Fruit fly (Drosophila melanogaster) whole organism, wandering third instar larva: ENCODE data around the gene ATP7.

Source experiments
- Abd-B ChIP-seq: fragments of >200 bp; optimal IDR thresholded peaks from 2 replicates; lab custom pipeline; 2017; ENCODE audit warnings: missing biosample characterization, missing genetic modification characterization
- CG32264 ChIP-seq: fragments of 200-800 bp; sonication (Bioruptor generic); optimal IDR thresholded peaks from 2 replicates; lab custom pipeline; 2016; ENCODE audit warnings: missing biosample characterization, missing genetic modification characterization
- CG9705 ChIP-seq: fragments of 200-800 bp; sonication (Bioruptor generic); optimal IDR thresholded peaks from 2 replicates; lab custom pipeline; 2018; ENCODE audit warnings: missing biosample characterization, mild to moderate bottlenecking, missing genetic modification characterization
- CrebA ChIP-seq: fragments of 200-800 bp; sonication (Bioruptor generic); optimal IDR thresholded peaks from 2 replicates; lab custom pipeline; 2016; ENCODE audit warnings: missing biosample characterization, mild to moderate bottlenecking, missing genetic modification characterization, borderline replicate concordance
- Dfd ChIP-seq: fragments of >200 bp; optimal IDR thresholded peaks from 2 replicates; lab custom pipeline; 2017; ENCODE audit warnings: missing biosample characterization, missing genetic modification characterization
- Dif ChIP-seq: fragments of 200-275, 200-300 bp; sonication (Bioruptor generic); optimal IDR thresholded peaks from 2 replicates; lab custom pipeline; 2018; ENCODE audit warnings: missing biosample characterization, missing genetic modification characterization; ENCODE audit not compliant: partially characterized antibody
- GATAd ChIP-seq: sonication (Bioruptor generic); optimal IDR thresholded peaks from 2 replicates; lab custom pipeline; 2016; ENCODE audit warnings: missing biosample characterization, missing genetic modification characterization
- HLH106 ChIP-seq: fragments of 200-800 bp; optimal IDR thresholded peaks from 3 replicates; lab custom pipeline; 2019; ENCODE audit warnings: missing biosample characterization, mild to moderate bottlenecking, missing genetic modification characterization, moderate library complexity
- Hnf4 ChIP-seq: fragments of 200-800 bp; sonication (Bioruptor generic); optimal IDR thresholded peaks from 2 replicates; lab custom pipeline; 2016; ENCODE audit warnings: missing biosample characterization, mild to moderate bottlenecking, missing genetic modification characterization
- Hr78 ChIP-seq: fragments of >200 bp; optimal IDR thresholded peaks from 2 replicates; lab custom pipeline; 2017; ENCODE audit warnings: missing biosample characterization, missing genetic modification characterization
- Hr83 ChIP-seq: fragments of 200-300 bp; sonication (Bioruptor generic); optimal IDR thresholded peaks from 2 replicates; lab custom pipeline; 2016; ENCODE audit warnings: missing biosample characterization, mild to moderate bottlenecking, missing genetic modification characterization, moderate library complexity; ENCODE audit not compliant: poor library complexity, severe bottlenecking
- Jra ChIP-seq: sonication (Bioruptor generic); optimal IDR thresholded peaks from 2 replicates; lab custom pipeline; 2016; ENCODE audit warnings: missing biosample characterization, missing genetic modification characterization
- Mio ChIP-seq: sonication (Bioruptor generic); optimal IDR thresholded peaks from 2 replicates; lab custom pipeline; 2016; ENCODE audit warnings: missing biosample characterization, missing genetic modification characterization
- Myc ChIP-seq: fragments of >200 bp; optimal IDR thresholded peaks from 2 replicates; lab custom pipeline; 2017
- N ChIP-seq: fragments of >200 bp; optimal IDR thresholded peaks from 2 replicates; lab custom pipeline; 2018; ENCODE audit warnings: missing biosample characterization, missing external identifiers, missing genetic modification characterization
- OdsH ChIP-seq: fragments of 200-800 bp; sonication (Bioruptor generic); optimal IDR thresholded peaks from 2 replicates; lab custom pipeline; 2016; ENCODE audit warnings: missing biosample characterization, mild to moderate bottlenecking, missing genetic modification characterization
- Rel ChIP-seq, 2 experiments: fragments of 200-800 bp; sonication (Bioruptor generic) in 1 of 2; optimal IDR thresholded peaks; 2 replicates in 1 of 2; 3 replicates in 1 of 2; lab custom pipeline; 2016 to 2019; ENCODE audit warnings: mild to moderate bottlenecking in 2 of 2, missing biosample characterization in 2 of 2, missing genetic modification characterization in 2 of 2, moderate library complexity in 1 of 2
- Sp1 ChIP-seq: fragments of 200-800 bp; sonication (Bioruptor generic); optimal IDR thresholded peaks from 3 replicates; lab custom pipeline; 2019; ENCODE audit warnings: missing biosample characterization, mild to moderate bottlenecking, missing genetic modification characterization, moderate library complexity
- Vsx2 ChIP-seq: fragments of 200-300, 225-300 bp; sonication (Bioruptor generic); optimal IDR thresholded peaks from 2 replicates; lab custom pipeline; 2018; ENCODE audit warnings: missing biosample characterization, missing genetic modification characterization; ENCODE audit not compliant: partially characterized antibody
- br ChIP-seq: fragments of 200-800 bp; sonication (Bioruptor generic); optimal IDR thresholded peaks from 2 replicates; lab custom pipeline; 2016; ENCODE audit warnings: missing biosample characterization, missing genetic modification characterization
- brk ChIP-seq: fragments of 200-800 bp; sonication (Bioruptor generic); optimal IDR thresholded peaks from 2 replicates; lab custom pipeline; 2016; ENCODE audit warnings: missing biosample characterization, mild to moderate bottlenecking, missing genetic modification characterization
- dl ChIP-seq, 2 experiments: fragments of 175-275, 200-275 bp in 1 of 2; fragments of 200-275 bp in 1 of 2; sonication (Bioruptor generic); optimal IDR thresholded peaks; lab custom pipeline; 2018; ENCODE audit warnings: mild to moderate bottlenecking in 2 of 2, missing biosample characterization in 2 of 2, missing genetic modification characterization in 2 of 2, moderate library complexity in 2 of 2; ENCODE audit not compliant: partially characterized antibody in 2 of 2, insufficient read depth in 1 of 2
- dmrt93B ChIP-seq: fragments of 200-800 bp; sonication (Bioruptor generic); optimal IDR thresholded peaks from 2 replicates; lab custom pipeline; 2018; ENCODE audit warnings: missing biosample characterization, mild to moderate bottlenecking, missing genetic modification characterization
- dsf ChIP-seq: sonication (Bioruptor generic); optimal IDR thresholded peaks from 2 replicates; lab custom pipeline; 2016; ENCODE audit warnings: missing biosample characterization, missing genetic modification characterization, borderline replicate concordance
- ey ChIP-seq: fragments of 200-800 bp; sonication (Bioruptor generic); optimal IDR thresholded peaks from 2 replicates; lab custom pipeline; 2016; ENCODE audit warnings: missing biosample characterization, missing genetic modification characterization
- foxo ChIP-seq, 2 experiments: fragments of 200-800 bp; sonication (Bioruptor generic); optimal IDR thresholded peaks; 2 replicates in 1 of 2; 3 replicates in 1 of 2; lab custom pipeline; 2016 to 2017; ENCODE audit warnings: missing biosample characterization in 2 of 2, missing genetic modification characterization in 2 of 2
- fru ChIP-seq: fragments of 200-800 bp; sonication (Bioruptor generic); optimal IDR thresholded peaks from 3 replicates; lab custom pipeline; 2016; ENCODE audit warnings: missing biosample characterization, mild to moderate bottlenecking, missing genetic modification characterization
- h ChIP-seq: fragments of 200-800 bp; sonication (Bioruptor generic); optimal IDR thresholded peaks from 3 replicates; lab custom pipeline; 2016; ENCODE audit warnings: missing biosample characterization, mild to moderate bottlenecking, missing genetic modification characterization
- jim ChIP-seq: fragments of 175-275, 200-325 bp; sonication (Bioruptor generic); optimal IDR thresholded peaks from 2 replicates; lab custom pipeline; 2016; ENCODE audit warnings: missing biosample characterization, mild to moderate bottlenecking, missing genetic modification characterization
- lola ChIP-seq: fragments of >200 bp; optimal IDR thresholded peaks from 2 replicates; lab custom pipeline; 2017; ENCODE audit warnings: missing biosample characterization, missing genetic modification characterization
- pan ChIP-seq: fragments of >200 bp; optimal IDR thresholded peaks from 2 replicates; lab custom pipeline; 2017
- psq ChIP-seq: fragments of 200-800 bp; sonication (Bioruptor generic); optimal IDR thresholded peaks from 3 replicates; lab custom pipeline; 2017; ENCODE audit warnings: missing biosample characterization, mild to moderate bottlenecking, missing genetic modification characterization, moderate library complexity
- rgr ChIP-seq: fragments of 200-800 bp; sonication (Bioruptor generic); optimal IDR thresholded peaks from 3 replicates; lab custom pipeline; 2016; ENCODE audit warnings: missing biosample characterization, mild to moderate bottlenecking, missing genetic modification characterization
- sage ChIP-seq: fragments of 200-800 bp; sonication (Bioruptor generic); optimal IDR thresholded peaks from 2 replicates; lab custom pipeline; 2016; ENCODE audit warnings: missing biosample characterization, mild to moderate bottlenecking, missing genetic modification characterization
- sv ChIP-seq: fragments of 200-800 bp; sonication (Bioruptor generic); optimal IDR thresholded peaks from 3 replicates; lab custom pipeline; 2016; ENCODE audit warnings: missing biosample characterization, missing genetic modification characterization
- tai ChIP-seq: sonication (Bioruptor generic); optimal IDR thresholded peaks from 2 replicates; lab custom pipeline; 2016; ENCODE audit warnings: missing biosample characterization, missing genetic modification characterization
- usp ChIP-seq: fragments of >200 bp; optimal IDR thresholded peaks from 2 replicates; lab custom pipeline; 2017; ENCODE audit warnings: missing biosample characterization, missing genetic modification characterization
- woc ChIP-seq: sonication (Bioruptor generic); optimal IDR thresholded peaks from 2 replicates; lab custom pipeline; 2016; ENCODE audit warnings: missing biosample characterization, mild to moderate bottlenecking, missing genetic modification characterization

The ATP7 gene

DNA sequence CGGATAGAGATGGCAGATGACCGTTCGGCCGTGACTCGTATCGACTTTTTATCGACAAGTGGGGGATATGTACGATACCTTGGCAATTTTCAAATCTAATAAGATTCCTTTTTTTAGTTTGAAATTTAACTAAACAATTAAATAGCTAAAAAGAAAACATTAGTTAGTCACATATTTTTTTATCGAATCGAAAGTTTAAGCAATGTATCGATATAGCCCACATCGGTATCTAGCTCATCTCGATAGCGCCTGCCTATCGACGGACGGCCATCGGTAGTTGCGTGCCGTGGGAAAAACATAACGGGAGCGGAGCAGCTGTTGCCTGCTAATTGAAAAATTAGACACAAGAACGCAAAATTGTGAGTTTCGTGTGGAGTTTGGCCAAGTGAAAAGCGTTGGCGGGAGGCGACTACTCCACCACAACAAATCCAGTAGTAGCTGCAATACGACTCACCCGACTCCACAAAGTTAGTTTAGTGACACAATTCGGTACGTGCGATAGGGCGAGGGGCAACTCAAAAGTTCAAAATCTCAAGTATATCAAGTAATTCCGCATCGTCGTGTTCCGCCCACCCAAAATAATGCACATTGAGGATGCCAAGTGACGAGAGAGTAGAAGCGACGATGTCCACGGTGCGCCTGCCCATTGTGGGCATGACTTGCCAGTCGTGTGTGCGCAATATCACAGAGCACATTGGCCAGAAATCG, at the start of gene ATP7, which contains the start of gene CG10347:
Gene ATP7 (plus strand): TSS at position 265 of the 708 bp plus-strand sequence.
Gene CG10347 (minus strand): TSS at position 174 of the 708 bp plus-strand sequence.
- TF ChIP-seq brk (GFP tag; lab: Kevin White, UChicago) (no peak), dl (GFP tag; optimal IDR thresholded peaks at IDR 0.05; lab: Kevin White, UChicago; ENCODE audit: insufficient read depth in 1 of 2, partially characterized antibody in 2 of 2) (no peak), GATAd (GFP tag; lab: Kevin White, UChicago) (no peak), Hr78 (GFP tag; lab: Kevin White, UChicago) (no peak), Vsx2 (GFP tag; lab: Kevin White, UChicago) (no peak), sv (peak; percentile 22), fru (GFP tag; lab: Kevin White, UChicago) (no peak), usp (GFP tag; lab: Kevin White, UChicago) (no peak), tai (GFP tag; lab: Kevin White, UChicago) (no peak), Hnf4 (GFP tag; lab: Kevin White, UChicago) (peak; percentile 68), CG9705 (GFP tag; lab: Kevin White, UChicago) (no peak), woc (GFP tag; lab: Kevin White, UChicago) (peak; percentile 11), h (GFP tag; lab: Kevin White, UChicago) (peak; percentile 61), lola (no peak), dsf (GFP tag; lab: Kevin White, UChicago) (peak; percentile 20), Dif (GFP tag; lab: Kevin White, UChicago) (no peak), Dfd (GFP tag; lab: Kevin White, UChicago) (no peak), ey (GFP tag; lab: Kevin White, UChicago) (peak; percentile 27), Sp1 (GFP tag; lab: Kevin White, UChicago) (peak; percentile 37), rgr (GFP tag; lab: Kevin White, UChicago) (no peak), jim (GFP tag; lab: Kevin White, UChicago) (no peak), Rel (GFP tag; optimal IDR thresholded peaks at IDR 0.05; lab: Kevin White, UChicago) (no peak), Rel (tag; optimal IDR thresholded peaks at IDR 0.05; lab: Kevin White, UChicago) (peak; percentile 95), pan (lab: Kevin White, UChicago) (no peak), Hr83 (GFP tag; lab: Kevin White, UChicago) (no peak), Mio (no peak), sage (GFP tag; lab: Kevin White, UChicago) (no peak), psq (GFP tag; lab: Kevin White, UChicago) (peak; percentile 12), dmrt93B (GFP tag; lab: Kevin White, UChicago) (no peak), br (GFP tag; lab: Kevin White, UChicago) (peak; percentile 45), CrebA (GFP tag; lab: Kevin White, UChicago) (no peak), CG32264 (GFP tag; lab: Kevin White, UChicago) (no peak), foxo (GFP tag; optimal IDR thresholded peaks at IDR 0.05; lab: Kevin White, UChicago) (peak in 1 of 2 experiments; percentile 43), OdsH (GFP tag; lab: Kevin White, UChicago) (no peak), HLH106 (tag; lab: Kevin White, UChicago) (peak; percentile 23), Abd-B (GFP tag; lab: Kevin White, UChicago) (no peak), Jra (peak; percentile 75), N (GFP tag; lab: Kevin White, UChicago) (no peak), Myc (lab: Kevin White, UChicago) (no peak)
